Fruit fly (Drosophila melanogaster) whole organism, wandering third instar larva: ENCODE data around the gene CG15594.

Experiments used
- Myc ChIP-seq: fragments of >200 bp; optimal IDR thresholded peaks from 2 replicates; lab custom pipeline; 2017
- dsf ChIP-seq: sonication (Bioruptor generic); optimal IDR thresholded peaks from 2 replicates; lab custom pipeline; 2016; ENCODE audit warnings: missing biosample characterization, missing genetic modification characterization, borderline replicate concordance

DNA sequence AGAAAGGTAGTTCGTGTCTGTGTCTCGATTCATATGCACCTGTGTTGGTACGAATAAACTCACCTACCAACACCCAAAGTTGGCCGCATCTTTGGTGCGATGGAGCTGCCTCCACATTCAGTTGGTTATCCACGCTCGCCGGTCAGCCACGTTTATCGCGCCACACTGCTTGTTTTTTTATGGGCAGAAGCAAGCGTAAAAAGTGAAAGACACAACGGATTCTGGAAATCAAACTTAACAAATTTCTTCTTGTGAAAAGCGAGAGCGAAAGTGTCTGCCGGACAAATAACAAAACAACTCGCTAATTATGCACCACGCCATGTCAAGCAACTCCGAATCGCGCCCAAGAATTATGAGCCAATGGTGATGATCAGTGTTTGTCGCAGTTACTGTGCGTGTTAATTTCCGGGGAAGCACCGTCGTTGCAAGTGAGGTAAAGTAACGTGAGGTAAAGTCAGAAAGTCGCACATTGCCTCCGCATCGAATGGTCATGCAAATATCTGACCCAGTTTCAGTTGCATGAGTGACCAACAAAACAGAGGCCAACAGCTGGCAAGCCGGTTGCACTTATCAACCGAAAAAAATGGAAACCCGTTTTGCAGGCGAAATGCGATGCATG lies 24.2 kb downstream of the CG15594 start, which contains the start of gene Osi17:
- no peak for TF ChIP-seq dsf
- TF ChIP-seq Myc (lab: Kevin White, UChicago) = no peak
